Worm (Caenorhabditis elegans) whole organism, mixed stage, embryonic: ENCODE measurements around the gene ketn-1.

ENCODE experiments used
- blmp-1 ChIP-seq: fragments of 150-350 bp; optimal IDR thresholded peaks from 2 replicates; lab custom pipeline; 2014; ENCODE audit warnings: missing biosample characterization, missing genetic modification characterization
- elt-1 ChIP-seq: sonication (generic microtip); optimal IDR thresholded peaks from 2 replicates; lab custom pipeline; 2017; ENCODE audit warnings: missing genetic modification characterization, mild to moderate bottlenecking, missing compliant biosample characterization, antibody characterized with exemption, moderate library complexity, borderline replicate concordance; ENCODE audit not compliant: insufficient read depth
- elt-3 ChIP-seq: fragments of 150-350 bp; optimal IDR thresholded peaks from 2 replicates; lab custom pipeline; 2014; ENCODE audit warnings: missing biosample characterization, missing genetic modification characterization
- lin-13 ChIP-seq: fragments of 150-350 bp; optimal IDR thresholded peaks from 2 replicates; lab custom pipeline; 2014; ENCODE audit warnings: missing biosample characterization, missing genetic modification characterization
- lsy-2 ChIP-seq: fragments of 150-350 bp; optimal IDR thresholded peaks from 2 replicates; lab custom pipeline; 2014; ENCODE audit warnings: missing biosample characterization, missing genetic modification characterization
- mab-5 ChIP-seq: fragments of 150-350 bp; optimal IDR thresholded peaks from 2 replicates; lab custom pipeline; 2014; ENCODE audit warnings: missing biosample characterization, missing genetic modification characterization
- mep-1 ChIP-seq: fragments of 150-350 bp; optimal IDR thresholded peaks from 2 replicates; lab custom pipeline; 2017; ENCODE audit warnings: missing biosample characterization, missing genetic modification reagents, missing genetic modification characterization, inconsistent platforms
- nhr-76 ChIP-seq: sonication (generic microtip); optimal IDR thresholded peaks from 2 replicates; lab custom pipeline; 2017; ENCODE audit warnings: missing biosample characterization, missing genetic modification characterization
- pha-4 ChIP-seq: fragments of 150-350 bp; optimal IDR thresholded peaks from 2 replicates; lab custom pipeline; 2018; ENCODE audit warnings: missing biosample characterization, missing genetic modification reagents, missing genetic modification characterization
- snpc-4 ChIP-seq: fragments of 150-350 bp; optimal IDR thresholded peaks from 2 replicates; lab custom pipeline; 2014; ENCODE audit warnings: missing biosample characterization, missing genetic modification characterization
- ztf-11 ChIP-seq: fragments of 150-350 bp; optimal IDR thresholded peaks from 2 replicates; lab custom pipeline; 2014; ENCODE audit warnings: missing biosample characterization, missing genetic modification characterization

DNA sequence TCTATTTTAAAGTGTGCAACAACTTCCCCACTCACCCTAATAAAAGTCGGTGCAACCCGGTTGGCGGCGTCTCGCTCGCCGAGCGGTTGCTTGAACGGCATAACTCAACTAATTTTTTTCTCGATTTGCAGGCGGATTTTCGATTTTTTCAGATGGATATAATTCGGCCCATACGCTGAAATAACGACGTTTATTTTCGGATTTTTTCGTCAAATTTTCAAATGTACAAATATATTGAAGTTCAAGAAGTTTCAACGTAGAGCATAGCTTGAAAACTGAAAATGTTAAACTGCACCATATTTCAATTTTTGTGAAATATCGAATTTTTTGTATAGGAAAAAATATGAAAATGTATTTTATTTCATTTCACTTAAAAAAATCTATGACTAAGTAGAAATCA, at the start of gene ketn-1:
- TF ChIP-seq lsy-2 (no peak), blmp-1 (tag; lab: Kevin White, UChicago) (no peak), nhr-76 (no peak), snpc-4 (tag; lab: Kevin White, UChicago) (no peak), mep-1 (no peak), elt-1 (tag; lab: Kevin White, UChicago) (no peak), pha-4 (tag; lab: Kevin White, UChicago) (no peak), ztf-11 (tag; lab: Kevin White, UChicago) (no peak), lin-13 (no peak), elt-3 (tag; lab: Kevin White, UChicago) (no peak), mab-5 (tag; lab: Kevin White, UChicago) (no peak)
